Fruit fly (Drosophila melanogaster) whole organism, pupa: ENCODE results near the gene Hacd2.

Source experiments
- CG4496 ChIP-seq: fragments of 200-800 bp; sonication (Bioruptor generic); IDR thresholded peaks from 3 replicates; pipeline ENCODE4 v1.3.6; 2022; ENCODE audit warnings: missing biosample characterization, missing genetic modification characterization
- CG8159 ChIP-seq: fragments of 200-800 bp; sonication (Bioruptor generic); optimal IDR thresholded peaks from 3 replicates; lab custom pipeline; 2018; ENCODE audit warnings: missing biosample characterization, mild to moderate bottlenecking, missing genetic modification characterization, moderate library complexity

DNA sequence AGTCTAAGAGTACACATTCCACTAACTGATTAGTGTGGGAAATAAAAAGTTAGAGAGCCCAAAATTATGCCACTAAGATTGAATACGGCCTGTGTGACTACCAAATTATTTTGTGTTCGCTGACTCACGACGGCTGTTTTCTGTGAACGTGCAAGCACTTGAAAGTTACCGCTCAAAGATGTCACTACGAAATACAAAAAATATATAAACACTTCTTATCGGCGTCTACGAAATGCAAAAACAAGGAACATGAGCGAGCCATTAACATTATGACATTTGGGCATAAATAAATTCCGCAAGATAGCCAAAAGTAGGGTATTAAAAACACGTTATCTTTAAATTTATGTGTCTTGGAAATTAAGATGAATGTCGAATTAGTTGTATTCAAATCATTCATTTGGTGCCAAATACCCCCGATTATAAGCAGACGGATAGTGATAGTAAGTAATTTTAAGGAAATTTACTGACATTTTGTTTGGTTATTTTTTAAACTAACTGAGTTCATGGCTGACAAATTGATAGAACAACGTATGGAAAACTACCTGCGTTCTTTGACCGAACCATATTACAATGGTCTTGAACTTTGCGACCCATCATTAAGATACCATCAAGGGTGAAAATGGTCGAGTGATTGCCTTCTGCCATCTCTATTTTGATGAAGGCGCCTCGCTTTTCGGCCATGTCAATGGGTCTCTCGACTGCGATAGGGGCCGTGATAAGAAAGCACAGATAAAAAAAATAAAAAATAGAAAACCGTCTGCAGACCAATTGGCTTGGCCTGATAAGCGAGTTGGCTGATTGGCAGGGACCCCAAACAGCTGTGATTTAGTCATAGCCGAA lies 10.4 kb downstream of the Hacd2 start, which contains the start of gene Tehao:
- no peak for TF ChIP-seq CG4496 (GFP tag; lab: Robert Waterston, UW)
- TF ChIP-seq CG8159 (tag; lab: Kevin White, UChicago) = no peak
